Fruit fly (Drosophila melanogaster): ENCODE measurements around the gene tap.
A peak's percentile ranks its signal among the peaks of the same experiment; 100 is the strongest.

The tap gene

dm6 chr3L:17402399-17402798, 42.9 kb downstream of the tap start:
- TF ChIP-seq OdsH (GFP tag; optimal IDR thresholded peaks at IDR 0.05), result no peak
- TF ChIP-seq dl (GFP tag; optimal IDR thresholded peaks at IDR 0.05; ENCODE audit: insufficient read depth in 1 of 2, partially characterized antibody in 2 of 2), result no peak
- TF ChIP-seq lola (GFP tag; optimal IDR thresholded peaks at IDR 0.05), result no peak
- TF ChIP-seq foxo (GFP tag; optimal IDR thresholded peaks at IDR 0.05), result no peak
- no peak for TF ChIP-seq psq (GFP tag; optimal IDR thresholded peaks at IDR 0.05)
- no peak for TF ChIP-seq woc (GFP tag; optimal IDR thresholded peaks at IDR 0.05)
- no peak for TF ChIP-seq dsf (GFP tag; optimal IDR thresholded peaks at IDR 0.05; ENCODE audit: borderline replicate concordance)
- no peak for TF ChIP-seq Dif (GFP tag; optimal IDR thresholded peaks at IDR 0.05; ENCODE audit: partially characterized antibody)

dm6 chr3L:17403268-17403667, 43.8 kb downstream of the tap start:
- TF ChIP-seq sv (GFP tag; optimal IDR thresholded peaks at IDR 0.05) (no peak), OdsH (GFP tag; optimal IDR thresholded peaks at IDR 0.05) (no peak), Mio (GFP tag; optimal IDR thresholded peaks at IDR 0.05) (no peak), dsf (GFP tag; optimal IDR thresholded peaks at IDR 0.05; ENCODE audit: borderline replicate concordance) (no peak), CrebA (GFP tag; optimal IDR thresholded peaks at IDR 0.05; ENCODE audit: borderline replicate concordance) (no peak), br (GFP tag; optimal IDR thresholded peaks at IDR 0.05) (no peak), dmrt93B (GFP tag; optimal IDR thresholded peaks at IDR 0.05) (no peak), tai (GFP tag; optimal IDR thresholded peaks at IDR 0.05) (no peak)

dm6 chr3L:17404646-17405045, 45.2 kb downstream of the tap start:
- TF ChIP-seq ey (GFP tag; optimal IDR thresholded peaks at IDR 0.05), result no peak
- TF ChIP-seq sv (GFP tag; optimal IDR thresholded peaks at IDR 0.05), result peak; percentile 11

dm6 chr3L:17407073-17407472, 47.6 kb downstream of the tap start:
- TF ChIP-seq Mio (GFP tag; optimal IDR thresholded peaks at IDR 0.05) (no peak), Myc (optimal IDR thresholded peaks at IDR 0.05) (peak; percentile 24), woc (GFP tag; optimal IDR thresholded peaks at IDR 0.05) (no peak)

dm6 chr3L:17407480-17408093, 48.1 kb downstream of the tap start:
- TF ChIP-seq dmrt93B (GFP tag; optimal IDR thresholded peaks at IDR 0.05), result no peak
- TF ChIP-seq OdsH (GFP tag; optimal IDR thresholded peaks at IDR 0.05), result no peak
- TF ChIP-seq CG9705 (GFP tag; optimal IDR thresholded peaks at IDR 0.05), result no peak
- TF ChIP-seq woc (GFP tag; optimal IDR thresholded peaks at IDR 0.05), result no peak
- TF ChIP-seq h (GFP tag; optimal IDR thresholded peaks at IDR 0.05), result no peak
- no peak for TF ChIP-seq tai (GFP tag; optimal IDR thresholded peaks at IDR 0.05)
- no peak for TF ChIP-seq rgr (GFP tag; optimal IDR thresholded peaks at IDR 0.05)
- TF ChIP-seq Myc (optimal IDR thresholded peaks at IDR 0.05), result no peak
- no peak for TF ChIP-seq pan (optimal IDR thresholded peaks at IDR 0.05)
- TF ChIP-seq sv (GFP tag; optimal IDR thresholded peaks at IDR 0.05), result no peak
- no peak for TF ChIP-seq Abd-B (GFP tag; optimal IDR thresholded peaks at IDR 0.05)

- no peak for TF ChIP-seq ey (GFP tag; optimal IDR thresholded peaks at IDR 0.05)
- TF ChIP-seq HLH106 (tag; optimal IDR thresholded peaks at IDR 0.05), result no peak
- TF ChIP-seq CG32264 (GFP tag; optimal IDR thresholded peaks at IDR 0.05), result no peak
- no peak for TF ChIP-seq woc (GFP tag; optimal IDR thresholded peaks at IDR 0.05)
These were observed 51.8 kb downstream of the tap start for dm6 chr3L:17411273-17411672.
